Worm (Caenorhabditis elegans) whole organism, young adult: ENCODE results near the gene ceh-63.

Source experiments
- T07F8.4 ChIP-seq: sonication (generic microtip); optimal IDR thresholded peaks from 2 replicates; lab custom pipeline; 2016; ENCODE audit warnings: mild to moderate bottlenecking, missing genetic modification characterization, moderate library complexity, missing compliant biosample characterization
- lin-26 ChIP-seq: fragments of 200-800 bp; sonication (Bioruptor generic); IDR thresholded peaks from 2 replicates; pipeline ENCODE4 v1.3.6; 2022; ENCODE audit warnings: missing genetic modification reagents, missing genetic modification characterization, missing compliant biosample characterization
- nhr-27 ChIP-seq: fragments of 200-800 bp; sonication (Bioruptor generic); optimal IDR thresholded peaks from 2 replicates; lab custom pipeline; 2018; ENCODE audit warnings: mild to moderate bottlenecking, missing genetic modification characterization, moderate library complexity, missing compliant biosample characterization
- pbrm-1 ChIP-seq: fragments of 200-800 bp; sonication (Bioruptor generic); IDR thresholded peaks from 2 replicates; pipeline ENCODE4 v1.3.6; 2022; ENCODE audit warnings: missing genetic modification reagents, missing genetic modification characterization, missing compliant biosample characterization
- rpc-1 ChIP-seq, 2 experiments: fragments of 150-350 bp in 1 of 2; sonication (generic microtip) in 1 of 2; optimal IDR thresholded peaks; 2 replicates each; lab custom pipeline; 2014 to 2018; ENCODE audit warnings: missing biosample characterization in 1 of 2, missing genetic modification characterization in 1 of 2, missing genetic modification reagents in 1 of 2, missing genotype in 1 of 2

- TF ChIP-seq nhr-27: no peak
- TF ChIP-seq rpc-1 (optimal IDR thresholded peaks at IDR 0.05; lab: Kevin White, UChicago): no peak
- TF ChIP-seq rpc-1 (tag; optimal IDR thresholded peaks at IDR 0.05; lab: Kevin White, UChicago): no peak
- no peak for TF ChIP-seq pbrm-1 (GFP tag; lab: Robert Waterston, UW)
- no peak for TF ChIP-seq T07F8.4 (tag; lab: Kevin White, UChicago)
- TF ChIP-seq lin-26 (GFP tag; lab: Robert Waterston, UW): no peak
Measured at ce11 chrX:3644796-3645195, 29.1 kb downstream of the ceh-63 start, which contains the start of gene tmem-24.
